Worm (Caenorhabditis elegans) whole organism, L4 larva: ENCODE measurements around the gene C47E12.14.

Experiments
- D1046.2 ChIP-seq: fragments of 200-800 bp; sonication (Bioruptor generic); IDR thresholded peaks from 2 replicates; pipeline ENCODE4 v1.3.6; 2022; ENCODE audit warnings: missing genetic modification characterization, missing compliant biosample characterization
- F44E2.7 ChIP-seq: fragments of 200-800 bp; sonication (Bioruptor generic); IDR thresholded peaks from 2 replicates; pipeline ENCODE4 v2.1.2; 2022; ENCODE audit warnings: missing genetic modification characterization, missing compliant biosample characterization
- T26A8.4 ChIP-seq: fragments of 200-800 bp; sonication (Bioruptor generic); IDR thresholded peaks from 2 replicates; pipeline ENCODE4 v1.3.6; 2022; ENCODE audit warnings: missing genetic modification characterization, missing compliant biosample characterization
- Y5F2A.4 ChIP-seq: fragments of 200-800 bp; sonication (Bioruptor generic); optimal IDR thresholded peaks from 2 replicates; lab custom pipeline; 2018; ENCODE audit warnings: mild to moderate bottlenecking, missing genetic modification characterization, missing compliant biosample characterization
- Y75B8A.6 ChIP-seq: fragments of 200-800 bp; sonication (Bioruptor generic); IDR thresholded peaks from 2 replicates; pipeline ENCODE4 v1.3.6; 2022; ENCODE audit warnings: missing genetic modification reagents, missing genetic modification characterization, missing compliant biosample characterization
- aha-1 ChIP-seq: fragments of 150-350 bp; peaks from one replicate; lab custom pipeline; 2014; ENCODE audit warnings: missing biosample characterization, missing genetic modification characterization
- ama-1 ChIP-seq: fragments of 150-350 bp; optimal IDR thresholded peaks from 2 replicates; lab custom pipeline; 2014; ENCODE audit warnings: inconsistent platforms, mixed read lengths
- attf-4 ChIP-seq: sonication (generic microtip); optimal IDR thresholded peaks from 3 replicates; lab custom pipeline; 2017; ENCODE audit warnings: missing biosample characterization, missing genetic modification characterization
- ctbp-1 ChIP-seq: fragments of 200-800 bp; sonication (Bioruptor generic); IDR thresholded peaks from 2 replicates; pipeline ENCODE4 v1.3.6; 2022; ENCODE audit warnings: missing genetic modification reagents, missing genetic modification characterization, missing compliant biosample characterization
- daf-16 ChIP-seq, 3 experiments: sonication (generic microtip); optimal IDR thresholded peaks; 2 replicates each; lab custom pipeline; 2016 to 2017; ENCODE audit warnings: missing genetic modification characterization in 3 of 3, missing genetic modification reagents in 3 of 3, mild to moderate bottlenecking in 2 of 3, missing compliant biosample characterization in 2 of 3, missing biosample characterization in 1 of 3, moderate library complexity in 1 of 3
- dmd-9 ChIP-seq: fragments of 200-800 bp; sonication (Bioruptor generic); IDR thresholded peaks from 2 replicates; pipeline ENCODE4 v1.3.6; 2022; ENCODE audit warnings: missing genetic modification reagents, missing genetic modification characterization, missing compliant biosample characterization
- dpl-1 ChIP-seq: fragments of 150-350 bp; optimal IDR thresholded peaks from 2 replicates; lab custom pipeline; 2014; ENCODE audit warnings: missing biosample characterization, missing genetic modification reagents, missing genetic modification characterization
- duxl-1 ChIP-seq: sonication (generic microtip); optimal IDR thresholded peaks from 2 replicates; lab custom pipeline; 2016; ENCODE audit warnings: mild to moderate bottlenecking, missing genetic modification characterization, moderate library complexity, missing compliant biosample characterization; ENCODE audit not compliant: poor library complexity
- egl-27 ChIP-seq: sonication (generic microtip); optimal IDR thresholded peaks from 3 replicates; lab custom pipeline; 2017; ENCODE audit warnings: missing biosample characterization, missing genetic modification reagents, missing genetic modification characterization
- egl-43 ChIP-seq: fragments of 200-800 bp; sonication (Bioruptor generic); IDR thresholded peaks from 2 replicates; pipeline ENCODE4 v1.3.6; 2022; ENCODE audit warnings: missing genetic modification reagents, missing genetic modification characterization, missing compliant biosample characterization
- gei-8 ChIP-seq: fragments of 200-800 bp; sonication (Bioruptor generic); optimal IDR thresholded peaks from 2 replicates; lab custom pipeline; 2018; ENCODE audit warnings: mild to moderate bottlenecking, missing genetic modification characterization, missing compliant biosample characterization
- hif-1 ChIP-seq, 2 experiments: sonication (generic microtip); optimal IDR thresholded peaks; 2 replicates each; lab custom pipeline; 2016 to 2017; ENCODE audit warnings: missing compliant biosample characterization in 2 of 2, missing genetic modification characterization in 2 of 2, missing genetic modification reagents in 2 of 2, missing genotype in 2 of 2, mild to moderate bottlenecking in 1 of 2
- hlh-30 ChIP-seq: sonication (generic microtip); optimal IDR thresholded peaks from 2 replicates; lab custom pipeline; 2017; ENCODE audit warnings: antibody characterized with exemption, mild to moderate bottlenecking, missing genetic modification characterization, missing compliant biosample characterization; ENCODE audit not compliant: insufficient read depth
- lin-1 ChIP-seq: fragments of 200-800 bp; sonication (Bioruptor generic); IDR thresholded peaks from 2 replicates; pipeline ENCODE4 v1.3.6; 2022; ENCODE audit warnings: missing genetic modification reagents, missing genetic modification characterization, missing compliant biosample characterization
- lin-15B ChIP-seq: fragments of 150-350 bp; sonication (generic microtip); optimal IDR thresholded peaks from 3 replicates; lab custom pipeline; 2014; ENCODE audit warnings: missing biosample characterization, missing genetic modification characterization
- lin-29 ChIP-seq: fragments of 200-800 bp; sonication (Bioruptor generic); IDR thresholded peaks from 2 replicates; pipeline ENCODE4 v1.3.6; 2022; ENCODE audit warnings: missing genetic modification reagents, missing genetic modification characterization, missing compliant biosample characterization
- lin-38 ChIP-seq: fragments of 200-800 bp; sonication (Bioruptor generic); IDR thresholded peaks from 2 replicates; pipeline ENCODE4 v1.3.6; 2022; ENCODE audit warnings: missing genetic modification reagents, missing genetic modification characterization, missing compliant biosample characterization
- madf-9 ChIP-seq: fragments of 200-800 bp; sonication (Bioruptor generic); conservative IDR thresholded peaks from 2 replicates; pipeline ENCODE4 v1.3.6; 2022; ENCODE audit warnings: missing genetic modification reagents, missing genetic modification characterization, missing compliant biosample characterization
- mxl-2 ChIP-seq: fragments of 200-800 bp; sonication (Bioruptor generic); conservative IDR thresholded peaks from 2 replicates; pipeline ENCODE4 v1.3.6; 2022; ENCODE audit warnings: missing genetic modification reagents, missing genetic modification characterization, missing compliant biosample characterization
- mxl-3 ChIP-seq: fragments of 200-800 bp; sonication (Bioruptor generic); optimal IDR thresholded peaks from 2 replicates; lab custom pipeline; 2018; ENCODE audit warnings: mild to moderate bottlenecking, missing genetic modification characterization, missing compliant biosample characterization
- nhr-237 ChIP-seq: sonication (generic microtip); optimal IDR thresholded peaks from 2 replicates; lab custom pipeline; 2017; ENCODE audit warnings: missing biosample characterization, missing genetic modification characterization
- nhr-25 ChIP-seq: sonication (generic microtip); optimal IDR thresholded peaks from 2 replicates; lab custom pipeline; 2017; ENCODE audit warnings: missing genetic modification characterization, mild to moderate bottlenecking, missing compliant biosample characterization, antibody characterized with exemption, moderate library complexity, borderline replicate concordance; ENCODE audit not compliant: insufficient read depth
- pqm-1 ChIP-seq: sonication (generic microtip); optimal IDR thresholded peaks from 2 replicates; lab custom pipeline; 2017; ENCODE audit warnings: missing biosample characterization, missing genetic modification characterization
- skn-1 ChIP-seq: fragments of 150-350 bp; optimal IDR thresholded peaks from 2 replicates; lab custom pipeline; 2014; ENCODE audit warnings: missing biosample characterization, missing genetic modification characterization
- snpc-1.2 ChIP-seq: fragments of 200-800 bp; sonication (Bioruptor generic); IDR thresholded peaks from 2 replicates; pipeline ENCODE4 v1.3.6; 2022; ENCODE audit warnings: missing genetic modification reagents, missing genetic modification characterization, missing compliant biosample characterization
- spr-1 ChIP-seq: sonication (generic microtip); optimal IDR thresholded peaks from 2 replicates; lab custom pipeline; 2016; ENCODE audit warnings: mild to moderate bottlenecking, missing genetic modification characterization, missing compliant biosample characterization
- zfp-3 ChIP-seq: fragments of 200-800 bp; sonication (Bioruptor generic); conservative IDR thresholded peaks from 2 replicates; pipeline ENCODE4 v1.3.6; 2022; ENCODE audit warnings: missing genetic modification reagents, missing genetic modification characterization, missing compliant biosample characterization
- zip-11 ChIP-seq: fragments of 200-800 bp; sonication (Bioruptor generic); IDR thresholded peaks from 2 replicates; pipeline ENCODE4 v1.3.6; 2022; ENCODE audit warnings: missing genetic modification characterization, missing compliant biosample characterization
- ztf-11 ChIP-seq: fragments of 150-350 bp; optimal IDR thresholded peaks from 2 replicates; lab custom pipeline; 2014; ENCODE audit warnings: missing biosample characterization, missing genetic modification characterization

C47E12.14 gene

ce11 chrIV:9993403-9994132, 17.4 kb upstream of the C47E12.14 start (continued):
- TF ChIP-seq snpc-1.2 (GFP tag; lab: Robert Waterston, UW) = 0 out of 2 replicates have a peak, but pooled peaks have one; percentile 28

DNA sequence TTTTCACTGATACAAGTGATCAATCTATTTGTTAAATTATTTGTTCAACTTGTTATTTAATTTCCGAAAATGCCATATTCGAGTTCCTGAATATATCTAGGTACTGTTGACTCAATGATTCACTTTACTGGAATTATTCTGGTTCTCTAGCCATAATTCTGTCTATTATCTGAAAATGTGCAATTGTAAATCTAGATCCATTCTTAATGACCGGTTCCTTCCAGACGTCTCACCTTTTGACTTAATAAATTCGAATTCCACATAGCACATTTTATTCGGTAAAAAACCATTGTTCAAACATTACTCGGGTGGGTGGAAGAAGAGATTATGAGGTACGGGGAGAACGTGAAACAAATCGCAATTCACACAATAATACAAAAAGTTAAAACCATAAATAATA, 13.2 kb upstream of the C47E12.14 start:
- TF ChIP-seq gei-8 (GFP tag; lab: Kevin White, UChicago) (peak; percentile 7), lin-38 (peak; percentile 36; the same call in 1 of the 2 replicates), aha-1 (tag; lab: Kevin White, UChicago) (peak; percentile 55), mxl-3 (GFP tag; lab: Kevin White, UChicago) (no peak), T26A8.4 (GFP tag; lab: Robert Waterston, UW) (0 out of 2 replicates have a peak, but pooled peaks have one; percentile 9), ztf-11 (tag; lab: Kevin White, UChicago) (no peak), ama-1 (lab: Kevin White, UChicago) (peak; percentile 40), mxl-2 (GFP tag; lab: Robert Waterston, UW) (no peak), zfp-3 (GFP tag; lab: Robert Waterston, UW) (0 out of 2 replicates have a peak, but pooled peaks have one; percentile 19), nhr-25 (tag; lab: Kevin White, UChicago) (no peak), skn-1 (tag; lab: Kevin White, UChicago) (no peak)

DNA sequence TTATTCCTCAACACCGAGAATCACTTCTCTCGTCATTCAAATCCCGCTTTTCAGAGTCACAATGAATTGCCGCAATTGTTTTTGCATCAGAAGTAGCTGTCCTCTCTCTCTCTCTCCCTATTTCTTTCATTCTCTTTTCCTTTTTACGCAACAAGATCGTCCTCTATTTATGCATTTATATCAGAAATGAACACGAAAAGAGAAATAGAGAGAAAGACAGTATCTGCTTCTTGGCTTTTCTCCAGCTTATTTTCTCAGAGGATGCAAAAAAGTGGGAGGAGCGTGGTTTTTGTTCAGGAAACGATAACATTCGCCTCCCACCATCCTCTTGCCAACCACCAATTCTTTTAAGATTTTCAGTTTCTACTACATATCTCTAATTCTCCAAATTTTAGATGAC, 6.7 kb upstream of the C47E12.14 start, which contains the start of gene mam-2:
Gene mam-2 (plus strand): TSS at position 301 of the 400 bp plus-strand sequence.
- TF ChIP-seq hif-1 (tag; optimal IDR thresholded peaks at IDR 0.05; lab: Kevin White, UChicago) (no peak), ama-1 (lab: Kevin White, UChicago) (no peak), lin-29 (GFP tag; lab: Robert Waterston, UW) (no peak)

- peak; percentile 79 for TF ChIP-seq lin-38
- TF ChIP-seq D1046.2 = no peak
Measured at ce11 chrIV:9982226-9982794, 6.1 kb upstream of the C47E12.14 start, which contains the start of gene rrp-1. TSS of gene rrp-1 (minus strand) at chrIV:9982276.

DNA sequence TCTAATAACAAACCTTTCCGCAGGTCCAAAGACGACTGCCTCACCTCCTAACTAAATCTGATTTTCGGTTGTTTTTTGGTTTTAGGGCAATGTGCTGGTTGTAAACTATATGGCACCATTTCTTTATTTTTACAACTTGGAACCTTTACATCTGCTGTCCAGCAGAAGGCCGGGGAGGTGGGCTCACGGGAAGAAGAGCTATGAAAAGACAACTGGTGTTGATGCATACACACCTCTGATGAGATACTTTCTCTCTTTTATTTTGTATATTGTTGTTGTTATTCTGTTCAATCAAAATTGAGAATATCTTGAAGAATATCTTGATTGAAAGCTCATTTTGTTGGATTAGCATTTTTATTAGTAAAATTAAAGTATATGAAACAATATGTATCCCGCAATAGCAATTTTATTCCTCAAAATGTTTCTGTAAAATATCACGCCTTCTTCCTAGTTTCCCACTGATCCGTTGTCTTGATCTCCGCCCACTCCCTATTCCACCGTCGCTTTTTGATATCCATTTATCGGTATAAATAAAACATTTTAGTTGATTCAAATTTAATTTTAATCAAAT, 1.5 kb upstream of the C47E12.14 start, which contains the start of gene dhp-2:
Gene dhp-2 (plus strand): TSS at position 521 of the 571 bp plus-strand sequence.
- TF ChIP-seq duxl-1 (tag; lab: Kevin White, UChicago) = no peak
- no peak for TF ChIP-seq F44E2.7 (GFP tag; lab: Robert Waterston, UW)
- no peak for TF ChIP-seq madf-9 (GFP tag; lab: Robert Waterston, UW)
- TF ChIP-seq Y75B8A.6 = no peak
- no peak for TF ChIP-seq spr-1 (tag; lab: Kevin White, UChicago)
- TF ChIP-seq daf-16 (GFP tag; optimal IDR thresholded peaks at IDR 0.05; lab: Kevin White, UChicago) = peak in 1 of 2 experiments; percentile 56
- no peak for TF ChIP-seq daf-16 (tag; optimal IDR thresholded peaks at IDR 0.05; lab: Kevin White, UChicago)
- TF ChIP-seq nhr-237 = no peak
- no peak for TF ChIP-seq lin-15B (tag; lab: Kevin White, UChicago)
- TF ChIP-seq lin-38 = no peak

DNA sequence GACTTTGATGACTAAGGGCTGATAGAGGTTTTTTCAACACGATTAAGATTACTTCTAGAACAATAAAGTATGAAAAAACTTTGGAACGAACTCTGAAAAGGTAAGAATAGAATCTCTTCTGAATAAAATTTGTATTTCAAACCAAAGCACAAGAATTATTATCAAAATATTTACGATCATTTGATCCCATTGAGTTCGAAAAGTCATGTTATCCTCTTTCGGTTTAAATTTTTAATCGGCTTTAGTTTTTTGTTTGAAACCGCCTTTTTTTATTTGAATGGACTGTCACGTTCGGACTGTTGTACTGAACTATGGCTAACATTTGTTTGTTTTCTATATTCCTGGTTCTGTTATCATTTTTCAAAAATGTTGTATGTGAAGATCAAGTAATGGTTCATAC, 1.8 kb downstream of the C47E12.14 start, which contains the start of gene C47E12.9:
Gene C47E12.9 (plus strand): TSS at position 301 of the 400 bp plus-strand sequence.
- TF ChIP-seq hlh-30 = no peak
- no peak for TF ChIP-seq egl-43 (GFP tag; lab: Robert Waterston, UW)
- TF ChIP-seq ctbp-1 (GFP tag; lab: Robert Waterston, UW) = no peak
- TF ChIP-seq lin-1 = no peak
- no peak for TF ChIP-seq D1046.2
- TF ChIP-seq Y75B8A.6 = no peak
- TF ChIP-seq dmd-9 (GFP tag; lab: Robert Waterston, UW) = no peak
- TF ChIP-seq pqm-1 (tag; lab: Kevin White, UChicago) = no peak
- TF ChIP-seq daf-16 (GFP tag; optimal IDR thresholded peaks at IDR 0.05; lab: Kevin White, UChicago) = no peak
- TF ChIP-seq daf-16 (tag; optimal IDR thresholded peaks at IDR 0.05; lab: Kevin White, UChicago) = no peak
- TF ChIP-seq dpl-1 (GFP tag; lab: Kevin White, UChicago) = no peak
- TF ChIP-seq Y5F2A.4 (GFP tag; lab: Kevin White, UChicago) = no peak
- TF ChIP-seq zip-11 (GFP tag; lab: Robert Waterston, UW) = no peak
- TF ChIP-seq attf-4 = no peak
- no peak for TF ChIP-seq egl-27 (tag; lab: Kevin White, UChicago)
